Fruit fly (Drosophila melanogaster) whole organism, prepupa: ENCODE results near the gene sa.

Experiments
- CG10631 ChIP-seq: fragments of 200-800 bp; sonication (Bioruptor generic); optimal IDR thresholded peaks from 2 replicates; lab custom pipeline; 2016; ENCODE audit warnings: missing biosample characterization, missing genetic modification characterization
- CG10669 ChIP-seq: fragments of 200-800 bp; sonication (Bioruptor generic); optimal IDR thresholded peaks from 3 replicates; lab custom pipeline; 2018; ENCODE audit warnings: missing biosample characterization, mild to moderate bottlenecking, missing genetic modification characterization, moderate library complexity
- CG11762 ChIP-seq: fragments of 200-800 bp; sonication (Bioruptor generic); optimal IDR thresholded peaks from 3 replicates; lab custom pipeline; 2016; ENCODE audit warnings: missing biosample characterization, missing genetic modification characterization; ENCODE audit not compliant: insufficient read depth
- CG11902 ChIP-seq: fragments of 200-800 bp; sonication (Bioruptor generic); optimal IDR thresholded peaks from 3 replicates; lab custom pipeline; 2016; ENCODE audit warnings: missing biosample characterization, missing genetic modification characterization
- CG15336 ChIP-seq: fragments of 200-800 bp; sonication (Bioruptor generic); IDR thresholded peaks from 2 replicates; pipeline ENCODE4 v1.3.6; 2022; ENCODE audit warnings: missing biosample characterization, missing genetic modification characterization
- CG3032 ChIP-seq: fragments of 200-800 bp; optimal IDR thresholded peaks from 2 replicates; lab custom pipeline; 2019; ENCODE audit warnings: missing biosample characterization, mild to moderate bottlenecking, missing genetic modification characterization, moderate library complexity
- CG31627 ChIP-seq: fragments of 200-800 bp; sonication (Bioruptor generic); optimal IDR thresholded peaks from 3 replicates; lab custom pipeline; 2016; ENCODE audit warnings: missing biosample characterization, missing genetic modification characterization
- CG34406 ChIP-seq: fragments of 200-800 bp; sonication (Bioruptor generic); optimal IDR thresholded peaks from 3 replicates; lab custom pipeline; 2016; ENCODE audit warnings: missing biosample characterization, missing genetic modification characterization
- CG6276 ChIP-seq: fragments of 200-800 bp; sonication (Bioruptor generic); optimal IDR thresholded peaks from 2 replicates; lab custom pipeline; 2017; ENCODE audit warnings: missing biosample characterization, mild to moderate bottlenecking, missing genetic modification characterization
- CG6792 ChIP-seq: fragments of 200-800 bp; sonication (Bioruptor generic); optimal IDR thresholded peaks from 3 replicates; lab custom pipeline; 2016; ENCODE audit warnings: missing biosample characterization, missing genetic modification characterization
- CG6808 ChIP-seq: fragments of 200-800 bp; sonication (Bioruptor generic); optimal IDR thresholded peaks from 3 replicates; lab custom pipeline; 2017; ENCODE audit warnings: missing biosample characterization, missing genetic modification characterization, mild to moderate bottlenecking, moderate library complexity, missing genetic modification reagents
- CG7368 ChIP-seq: fragments of 200-800 bp; sonication (Bioruptor generic); optimal IDR thresholded peaks from 3 replicates; lab custom pipeline; 2016; ENCODE audit warnings: missing biosample characterization, missing genetic modification characterization
- CG8119 ChIP-seq: fragments of 200-800 bp; sonication (Bioruptor generic); IDR thresholded peaks from 3 replicates; pipeline ENCODE4 v1.3.6; 2022; ENCODE audit warnings: missing biosample characterization, missing genetic modification characterization
- CG8632 ChIP-seq: fragments of 200-800 bp; sonication (Bioruptor generic); optimal IDR thresholded peaks from 3 replicates; lab custom pipeline; 2016; ENCODE audit warnings: missing biosample characterization, missing genetic modification characterization
- CG9139 ChIP-seq: fragments of 200-800 bp; sonication (Bioruptor generic); optimal IDR thresholded peaks from 3 replicates; lab custom pipeline; 2017; ENCODE audit warnings: missing biosample characterization, mild to moderate bottlenecking, missing genetic modification characterization
- Eip75B ChIP-seq: fragments of 200-800 bp; sonication (Bioruptor generic); optimal IDR thresholded peaks from 3 replicates; lab custom pipeline; 2016; ENCODE audit warnings: missing biosample characterization, missing genetic modification characterization
- Eip78C ChIP-seq: fragments of 200-800 bp; sonication (Bioruptor generic); peaks from one replicate; lab custom pipeline; 2016; ENCODE audit warnings: missing biosample characterization, missing genetic modification characterization
- Eip93F ChIP-seq: fragments of 200-800 bp; sonication (Bioruptor generic); optimal IDR thresholded peaks from 2 replicates; lab custom pipeline; 2016; ENCODE audit warnings: missing biosample characterization, mild to moderate bottlenecking, missing genetic modification characterization
- Ets96B ChIP-seq: fragments of 200-800 bp; optimal IDR thresholded peaks from 2 replicates; lab custom pipeline; 2019; ENCODE audit warnings: missing biosample characterization, mild to moderate bottlenecking, missing genetic modification characterization, moderate library complexity
- Gug ChIP-seq: fragments of 200-800 bp; sonication (Bioruptor generic); IDR thresholded peaks from 2 replicates; pipeline ENCODE4 v1.3.6; 2022; ENCODE audit warnings: missing biosample characterization, missing genetic modification characterization
- Hr4 ChIP-seq: fragments of 200-800 bp; sonication (Bioruptor generic); optimal IDR thresholded peaks from 3 replicates; lab custom pipeline; 2016; ENCODE audit warnings: missing biosample characterization, missing genetic modification characterization
- Met ChIP-seq: fragments of 200-800 bp; sonication (Bioruptor generic); optimal IDR thresholded peaks from 3 replicates; lab custom pipeline; 2016; ENCODE audit warnings: missing biosample characterization, missing genetic modification characterization
- OdsH ChIP-seq: fragments of 200-800 bp; sonication (Bioruptor generic); optimal IDR thresholded peaks from 3 replicates; lab custom pipeline; 2016; ENCODE audit warnings: missing biosample characterization, missing genetic modification characterization
- Sox102F ChIP-seq: fragments of 200-800 bp; sonication (Bioruptor generic); optimal IDR thresholded peaks from 2 replicates; lab custom pipeline; 2016; ENCODE audit warnings: missing biosample characterization, mild to moderate bottlenecking, missing genetic modification characterization
- Sox14 ChIP-seq: fragments of 200-800 bp; sonication (Bioruptor generic); optimal IDR thresholded peaks from 3 replicates; lab custom pipeline; 2016; ENCODE audit warnings: missing biosample characterization, missing genetic modification characterization
- achi ChIP-seq: fragments of 200-800 bp; sonication (Bioruptor generic); optimal IDR thresholded peaks from 3 replicates; lab custom pipeline; 2016; ENCODE audit warnings: missing biosample characterization, missing genetic modification characterization
- cyc ChIP-seq: fragments of 200-800 bp; sonication (Bioruptor generic); optimal IDR thresholded peaks from 3 replicates; lab custom pipeline; 2016; ENCODE audit warnings: missing biosample characterization, missing genetic modification characterization
- dac ChIP-seq: fragments of 200-800 bp; sonication (Bioruptor generic); optimal IDR thresholded peaks from 2 replicates; lab custom pipeline; 2017; ENCODE audit warnings: missing biosample characterization, mild to moderate bottlenecking, missing genetic modification characterization
- esn ChIP-seq: fragments of 200-800 bp; sonication (Bioruptor generic); optimal IDR thresholded peaks from 2 replicates; lab custom pipeline; 2016; ENCODE audit warnings: missing biosample characterization, mild to moderate bottlenecking, missing genetic modification characterization, moderate library complexity
- fd59A ChIP-seq: fragments of 200-800 bp; sonication (Bioruptor generic); optimal IDR thresholded peaks from 2 replicates; lab custom pipeline; 2017; ENCODE audit warnings: missing biosample characterization, mild to moderate bottlenecking, missing genetic modification characterization, missing genetic modification reagents
- fd85E ChIP-seq: fragments of 200-800 bp; sonication (Bioruptor generic); optimal IDR thresholded peaks from 3 replicates; lab custom pipeline; 2016; ENCODE audit warnings: missing biosample characterization, missing genetic modification characterization
- fkh ChIP-seq: fragments of 200-800 bp; sonication (Bioruptor generic); optimal IDR thresholded peaks from 3 replicates; lab custom pipeline; 2017; ENCODE audit warnings: missing biosample characterization, mild to moderate bottlenecking, missing genetic modification characterization, moderate library complexity
- ss ChIP-seq, 2 experiments: fragments of 200-800 bp; sonication (Bioruptor generic); optimal IDR thresholded peaks; 2 replicates in 1 of 2; 3 replicates in 1 of 2; lab custom pipeline; 2017 to 2018; ENCODE audit warnings: mild to moderate bottlenecking in 2 of 2, missing biosample characterization in 2 of 2, missing genetic modification characterization in 2 of 2, moderate library complexity in 1 of 2
- svp ChIP-seq: fragments of 200-800 bp; sonication (Bioruptor generic); peaks from one replicate; lab custom pipeline; 2016; ENCODE audit warnings: missing biosample characterization, missing genetic modification characterization
- vri ChIP-seq: fragments of 200-800 bp; sonication (Bioruptor generic); optimal IDR thresholded peaks from 3 replicates; lab custom pipeline; 2016; ENCODE audit warnings: missing biosample characterization, mild to moderate bottlenecking, missing genetic modification characterization

The sa gene

dm6 chr3L:21453623-21454022, 47.1 kb upstream of the sa start (continued):
- TF ChIP-seq cyc (no peak), vri (GFP tag; lab: Kevin White, UChicago) (no peak), OdsH (GFP tag; lab: Kevin White, UChicago) (peak; percentile 35), svp (GFP tag; lab: Kevin White, UChicago) (peak; percentile 74), CG10669 (GFP tag; lab: Kevin White, UChicago) (peak; percentile 68), Hr4 (peak; percentile 35), Sox102F (GFP tag; lab: Kevin White, UChicago) (peak; percentile 17), dac (GFP tag; lab: Kevin White, UChicago) (no peak), CG3032 (tag; lab: Kevin White, UChicago) (peak; percentile 54), CG9139 (GFP tag; lab: Kevin White, UChicago) (peak; percentile 36), CG8119 (GFP tag; lab: Robert Waterston, UW) (peak; percentile 45; the same call in 1 of the 3 replicates), Eip75B (GFP tag; lab: Kevin White, UChicago) (peak; percentile 57), CG8632 (GFP tag; lab: Kevin White, UChicago) (peak; percentile 31), CG34406 (GFP tag; lab: Kevin White, UChicago) (peak; percentile 40), Met (GFP tag; lab: Kevin White, UChicago) (peak; percentile 21), CG11762 (no peak), CG15336 (GFP tag; lab: Robert Waterston, UW) (peak; percentile 40; the same call in 1 of the 2 replicates), CG7368 (GFP tag; lab: Kevin White, UChicago) (peak; percentile 21)

- TF ChIP-seq achi: no peak
- peak; percentile 16 for TF ChIP-seq Eip78C (GFP tag; lab: Kevin White, UChicago)
Observed at dm6 chr3L:21450486-21450885, 43.9 kb upstream of the sa start.

dm6 chr3L:21449336-21449735, 42.8 kb upstream of the sa start:
- TF ChIP-seq achi (no peak), Eip93F (GFP tag; lab: Kevin White, UChicago) (no peak), fd59A (GFP tag; lab: Kevin White, UChicago) (no peak), ss (GFP tag; optimal IDR thresholded peaks at IDR 0.05; lab: Kevin White, UChicago) (no peak), esn (GFP tag; lab: Kevin White, UChicago) (no peak), CG15336 (GFP tag; lab: Robert Waterston, UW) (no peak), fd85E (GFP tag; lab: Kevin White, UChicago) (no peak), CG8119 (GFP tag; lab: Robert Waterston, UW) (no peak), svp (GFP tag; lab: Kevin White, UChicago) (no peak), Ets96B (no peak), Eip75B (GFP tag; lab: Kevin White, UChicago) (no peak), CG6792 (GFP tag; lab: Kevin White, UChicago) (no peak), CG6808 (no peak)

DNA sequence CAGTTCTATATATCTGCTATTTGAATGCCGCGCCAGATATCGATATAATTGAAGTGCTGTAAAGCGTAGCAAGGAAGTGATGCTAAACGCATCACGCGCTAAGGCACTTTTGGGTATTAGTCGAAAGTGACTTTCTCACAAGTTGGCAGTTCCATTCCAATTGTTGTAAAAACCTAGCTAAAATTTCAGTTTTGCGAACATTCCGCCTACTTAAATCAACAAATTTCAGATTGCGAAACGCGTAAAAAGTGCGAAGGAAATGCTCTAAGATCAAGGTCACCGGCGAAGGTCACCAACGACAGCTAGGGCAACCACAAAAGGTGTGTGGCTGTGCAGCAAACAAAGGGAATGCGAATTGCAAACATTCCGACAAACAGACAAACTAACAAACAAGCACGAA, 39.2 kb upstream of the sa start, which contains the start of gene Syx7:
Gene Syx7, plus strand, starts transcription at position 131 of the 400 bp plus-strand sequence.
- TF ChIP-seq Sox14 (GFP tag; lab: Kevin White, UChicago): peak; percentile 89
- TF ChIP-seq esn (GFP tag; lab: Kevin White, UChicago): peak; percentile 18
- TF ChIP-seq CG11762: no peak
- no peak for TF ChIP-seq CG6276 (GFP tag; lab: Kevin White, UChicago)
- no peak for TF ChIP-seq Gug (GFP tag; lab: Robert Waterston, UW)
- TF ChIP-seq CG31627 (GFP tag; lab: Kevin White, UChicago): peak; percentile 17
- TF ChIP-seq cyc: peak; percentile 9
- TF ChIP-seq vri (GFP tag; lab: Kevin White, UChicago): no peak
- no peak for TF ChIP-seq fd85E (GFP tag; lab: Kevin White, UChicago)
- TF ChIP-seq CG8119 (GFP tag; lab: Robert Waterston, UW): no peak
- no peak for TF ChIP-seq CG8632 (GFP tag; lab: Kevin White, UChicago)
- TF ChIP-seq CG10631 (GFP tag; lab: Kevin White, UChicago): no peak
- no peak for TF ChIP-seq CG11902 (GFP tag; lab: Kevin White, UChicago)
- peak; percentile 43 for TF ChIP-seq fkh (GFP tag; lab: Kevin White, UChicago)
- no peak for TF ChIP-seq fd59A (GFP tag; lab: Kevin White, UChicago)
- no peak for TF ChIP-seq CG34406 (GFP tag; lab: Kevin White, UChicago)
- TF ChIP-seq, all 60 proteins: peak for 5
